Worm (Caenorhabditis elegans) whole organism, L3 larva: ENCODE data around the gene K03A11.5.
"Not testable (repeated sequence)": the region's sequence is repeated elsewhere in the genome, so short reads cannot be mapped to it uniquely, and the experiment has no call there.

Experiments
- lin-39 ChIP-seq: fragments of 150-350 bp; optimal IDR thresholded peaks from 2 replicates; lab custom pipeline; 2018; ENCODE audit warnings: missing biosample characterization, missing genetic modification reagents, missing genetic modification characterization
- nhr-237 ChIP-seq: fragments of 150-350 bp; optimal IDR thresholded peaks from 2 replicates; lab custom pipeline; 2014; ENCODE audit warnings: missing biosample characterization, missing genetic modification characterization
- nhr-77 ChIP-seq: fragments of 150-350 bp; optimal IDR thresholded peaks from 2 replicates; lab custom pipeline; 2014; ENCODE audit warnings: missing biosample characterization, missing genetic modification characterization
- snpc-4 ChIP-seq: fragments of 150-350 bp; optimal IDR thresholded peaks from 2 replicates; lab custom pipeline; 2014; ENCODE audit warnings: missing biosample characterization, missing genetic modification characterization
- zag-1 ChIP-seq: fragments of 150-350 bp; optimal IDR thresholded peaks from 2 replicates; lab custom pipeline; 2014; ENCODE audit warnings: missing biosample characterization, missing genetic modification characterization

- peak; percentile 78 for TF ChIP-seq lin-39 (tag; lab: Kevin White, UChicago)
- TF ChIP-seq nhr-237, snpc-4, zag-1 (tag; lab: Kevin White, UChicago): not testable (repeated sequence)
- peak; percentile 30 for TF ChIP-seq nhr-77 (tag; lab: Kevin White, UChicago)
Measured at ce11 chrX:13046324-13046723, 17.0 kb upstream of the K03A11.5 start.
